Fruit fly (Drosophila melanogaster) whole organism, embryonic: ENCODE data around the gene CG32537.
A peak's percentile ranks its signal among the peaks of the same experiment; 100 is the strongest.

ENCODE experiments used
- Aef1 ChIP-seq: fragments of 200-800 bp; sonication (Bioruptor generic); IDR thresholded peaks from 3 replicates; pipeline ENCODE4 v1.3.6; 2022; ENCODE audit warnings: missing biosample characterization, missing genetic modification characterization
- Awh ChIP-seq: fragments of 200-800 bp; sonication (Bioruptor generic); IDR thresholded peaks from 2 replicates; pipeline ENCODE4, ENCODE4 v1.3.6; 2022; ENCODE audit warnings: missing biosample characterization, missing genetic modification characterization
- C15 ChIP-seq: fragments of 200-800 bp; sonication (Bioruptor generic); IDR thresholded peaks from 3 replicates; pipeline ENCODE4 v1.3.6; 2022; ENCODE audit warnings: missing biosample characterization, missing genetic modification characterization
- CG10147 ChIP-seq: fragments of 200-800 bp; sonication (Bioruptor generic); optimal IDR thresholded peaks from 2 replicates; lab custom pipeline; 2019; ENCODE audit warnings: missing biosample characterization, mild to moderate bottlenecking, missing genetic modification characterization, moderate library complexity
- CG10462 ChIP-seq: fragments of 200-800 bp; sonication (Bioruptor generic); optimal IDR thresholded peaks from 2 replicates; lab custom pipeline; 2016; ENCODE audit warnings: missing biosample characterization, missing genetic modification characterization
- CG10979 ChIP-seq: fragments of 200-800 bp; sonication (Bioruptor generic); optimal IDR thresholded peaks from 2 replicates; lab custom pipeline; 2018; ENCODE audit warnings: missing biosample characterization, mild to moderate bottlenecking, missing genetic modification characterization, moderate library complexity
- CG15269 ChIP-seq: fragments of 200-800 bp; sonication (Bioruptor generic); optimal IDR thresholded peaks from 2 replicates; lab custom pipeline; 2018; ENCODE audit warnings: missing biosample characterization, mild to moderate bottlenecking, missing genetic modification characterization, moderate library complexity
- CG17328 ChIP-seq: fragments of 200-800 bp; sonication (Bioruptor generic); IDR thresholded peaks from 2 replicates; pipeline ENCODE4 v1.3.6; 2022; ENCODE audit warnings: missing biosample characterization, missing genetic modification characterization
- CG17361 ChIP-seq: fragments of 200-800 bp; sonication (Bioruptor generic); IDR thresholded peaks from 3 replicates; pipeline ENCODE4 v1.3.6; 2022; ENCODE audit warnings: missing biosample characterization, missing genetic modification characterization
- CG2202 ChIP-seq: fragments of 200-800 bp; sonication (Bioruptor generic); optimal IDR thresholded peaks from 2 replicates; lab custom pipeline; 2018; ENCODE audit warnings: missing biosample characterization, mild to moderate bottlenecking, missing genetic modification characterization
- CG30431 ChIP-seq: fragments of 200-800 bp; sonication (Bioruptor generic); optimal IDR thresholded peaks from 2 replicates; lab custom pipeline; 2017; ENCODE audit warnings: missing biosample characterization, missing genetic modification characterization
- CG32772 ChIP-seq: fragments of 200-800 bp; sonication (Bioruptor generic); IDR thresholded peaks from 2 replicates; pipeline ENCODE4 v1.3.6; 2022; ENCODE audit warnings: missing biosample characterization, missing genetic modification characterization
- CG4404 ChIP-seq: fragments of 200-800 bp; sonication (Bioruptor generic); IDR thresholded peaks from 2 replicates; pipeline ENCODE4 v1.3.6; 2022; ENCODE audit warnings: missing biosample characterization, missing genetic modification characterization
- CG7786 ChIP-seq: fragments of 200-800 bp; sonication (Bioruptor generic); optimal IDR thresholded peaks from 2 replicates; lab custom pipeline; 2016; ENCODE audit warnings: missing biosample characterization, missing genetic modification characterization
- CG7839 ChIP-seq: fragments of 200-800 bp; sonication (Bioruptor generic); optimal IDR thresholded peaks from 3 replicates; lab custom pipeline; 2018; ENCODE audit warnings: missing biosample characterization, mild to moderate bottlenecking, missing genetic modification characterization, moderate library complexity
- CrebB ChIP-seq: fragments of 200-800 bp; sonication (Bioruptor generic); optimal IDR thresholded peaks from 3 replicates; lab custom pipeline; 2018; ENCODE audit warnings: missing biosample characterization, mild to moderate bottlenecking, missing genetic modification characterization
- Dfd ChIP-seq, 2 experiments: fragments of >200 bp; optimal IDR thresholded peaks; 2 replicates each; lab custom pipeline; 2017; ENCODE audit warnings: missing biosample characterization in 2 of 2, missing genetic modification characterization in 2 of 2
- Dref ChIP-seq: fragments of 200-800 bp; sonication (Bioruptor generic); IDR thresholded peaks from 2 replicates; pipeline ENCODE4 v1.3.6; 2022; ENCODE audit warnings: missing biosample characterization, missing genetic modification characterization
- E2f1 ChIP-seq: fragments of 200-800 bp; sonication (Bioruptor generic); IDR thresholded peaks from 2 replicates; pipeline ENCODE4 v1.3.6; 2022; ENCODE audit warnings: missing biosample characterization, missing genetic modification characterization
- E2f2 ChIP-seq: fragments of 200-800 bp; sonication (Bioruptor generic); IDR thresholded peaks from 2 replicates; pipeline ENCODE4 v1.3.6; 2022; ENCODE audit warnings: missing biosample characterization, missing genetic modification characterization
- ERR ChIP-seq: fragments of 200-800 bp; sonication (Bioruptor generic); optimal IDR thresholded peaks from 2 replicates; lab custom pipeline; 2016; ENCODE audit warnings: missing biosample characterization, missing genetic modification characterization
- Fer1 ChIP-seq: fragments of 200-800 bp; sonication (Bioruptor generic); optimal IDR thresholded peaks from 2 replicates; lab custom pipeline; 2017; ENCODE audit warnings: missing biosample characterization, mild to moderate bottlenecking, missing genetic modification characterization
- HmgD ChIP-seq: fragments of 200-800 bp; sonication (Bioruptor generic); optimal IDR thresholded peaks from 3 replicates; lab custom pipeline; 2016; ENCODE audit warnings: missing biosample characterization, missing genetic modification characterization
- Jarid2 ChIP-seq: fragments of 200-800 bp; sonication (Bioruptor generic); optimal IDR thresholded peaks from 3 replicates; lab custom pipeline; 2017; ENCODE audit warnings: mild to moderate bottlenecking, missing biosample characterization, missing genetic modification reagents, missing genetic modification characterization
- Meics ChIP-seq: fragments of 200-800 bp; sonication (Bioruptor generic); optimal IDR thresholded peaks from 2 replicates; lab custom pipeline; 2017; ENCODE audit warnings: missing biosample characterization, mild to moderate bottlenecking, missing genetic modification characterization
- NC2α ChIP-seq: fragments of 200-800 bp; sonication (Bioruptor generic); optimal IDR thresholded peaks from 2 replicates; lab custom pipeline; 2016; ENCODE audit warnings: missing biosample characterization, missing genetic modification characterization
- Oli ChIP-seq: fragments of 200-800 bp; sonication (Bioruptor generic); optimal IDR thresholded peaks from 2 replicates; lab custom pipeline; 2018; ENCODE audit warnings: missing biosample characterization, mild to moderate bottlenecking, missing genetic modification characterization, moderate library complexity
- Six4 ChIP-seq: fragments of 200-800 bp; sonication (Bioruptor generic); optimal IDR thresholded peaks from 2 replicates; lab custom pipeline; 2016; ENCODE audit warnings: missing biosample characterization, missing genetic modification characterization
- TFAM ChIP-seq: fragments of 200-800 bp; sonication (Bioruptor generic); optimal IDR thresholded peaks from 2 replicates; lab custom pipeline; 2017; ENCODE audit warnings: missing biosample characterization, missing genetic modification characterization, inconsistent platforms
- Trl ChIP-seq, 3 experiments: fragments of >200 bp in 2 of 3; fragments of 200-800 bp in 1 of 3; sonication (Bioruptor generic) in 1 of 3; optimal IDR thresholded peaks; 2 replicates in 1 of 3; 3 replicates in 2 of 3; lab custom pipeline; 2016 to 2017; ENCODE audit warnings: missing biosample characterization in 1 of 3, missing genetic modification characterization in 1 of 3
- ato ChIP-seq: fragments of 200-800 bp; sonication (Bioruptor generic); IDR thresholded peaks from 2 replicates; pipeline ENCODE4 v1.3.6; 2022; ENCODE audit warnings: missing biosample characterization, missing genetic modification characterization; ENCODE audit not compliant: partially characterized antibody
- bab2 ChIP-seq: fragments of 200-800 bp; sonication (Bioruptor generic); optimal IDR thresholded peaks from 2 replicates; lab custom pipeline; 2016; ENCODE audit warnings: missing biosample characterization, missing genetic modification characterization
- ci ChIP-seq: fragments of 200-800 bp; sonication (Bioruptor generic); IDR thresholded peaks from 3 replicates; pipeline ENCODE4 v1.3.6; 2022; ENCODE audit warnings: missing biosample characterization, missing genetic modification characterization
- crc ChIP-seq: fragments of 200-800 bp; sonication (Bioruptor generic); optimal IDR thresholded peaks from 2 replicates; lab custom pipeline; 2016; ENCODE audit warnings: missing biosample characterization, missing genetic modification characterization
- crp ChIP-seq, 2 experiments: fragments of 200-800 bp; sonication (Bioruptor generic); optimal IDR thresholded peaks; 2 replicates in 1 of 2; 3 replicates in 1 of 2; lab custom pipeline; 2017; ENCODE audit warnings: missing biosample characterization in 2 of 2, missing genetic modification characterization in 2 of 2, mild to moderate bottlenecking in 1 of 2, moderate library complexity in 1 of 2
- cwo ChIP-seq: fragments of 200-800 bp; sonication (Bioruptor generic); optimal IDR thresholded peaks from 3 replicates; lab custom pipeline; 2017; ENCODE audit warnings: missing biosample characterization, missing genetic modification characterization, mild to moderate bottlenecking, moderate library complexity, missing genetic modification reagents
- dimm ChIP-seq: fragments of 200-800 bp; sonication (Bioruptor generic); IDR thresholded peaks from 2 replicates; pipeline ENCODE4 v1.3.6; 2022; ENCODE audit warnings: missing biosample characterization, missing genetic modification characterization
- fd3F ChIP-seq: fragments of 200-800 bp; sonication (Bioruptor generic); optimal IDR thresholded peaks from 2 replicates; lab custom pipeline; 2018; ENCODE audit warnings: missing biosample characterization, mild to moderate bottlenecking, missing genetic modification characterization, moderate library complexity
- h ChIP-seq: fragments of >200 bp; optimal IDR thresholded peaks from 2 replicates; lab custom pipeline; 2017
- ham ChIP-seq: fragments of 200-800 bp; sonication (Bioruptor generic); IDR thresholded peaks from 2 replicates; pipeline ENCODE4 v1.3.6; 2022; ENCODE audit warnings: missing biosample characterization, missing genetic modification characterization
- insv ChIP-seq, 2 experiments: fragments of 200-800 bp; sonication (Bioruptor generic); optimal IDR thresholded peaks; 3 replicates each; lab custom pipeline; 2016 to 2018; ENCODE audit warnings: missing biosample characterization in 2 of 2, missing genetic modification characterization in 2 of 2
- ken ChIP-seq: fragments of 200-800 bp; sonication (Bioruptor generic); IDR thresholded peaks from 3 replicates; pipeline ENCODE4 v1.3.6; 2022; ENCODE audit warnings: missing biosample characterization, missing genetic modification characterization
- odd ChIP-seq: fragments of 200-800 bp; sonication (Bioruptor generic); optimal IDR thresholded peaks from 2 replicates; lab custom pipeline; 2017; ENCODE audit warnings: missing biosample characterization, mild to moderate bottlenecking, missing genetic modification characterization
- peb ChIP-seq: fragments of 200-800 bp; sonication (Bioruptor generic); IDR thresholded peaks from 2 replicates; pipeline ENCODE4 v1.3.6; 2022; ENCODE audit warnings: missing biosample characterization, missing genetic modification characterization
- psq ChIP-seq: fragments of 200-800 bp; sonication (Bioruptor generic); optimal IDR thresholded peaks from 2 replicates; lab custom pipeline; 2017; ENCODE audit warnings: missing biosample characterization, missing genetic modification characterization
- stc ChIP-seq: fragments of 200-800 bp; sonication (Bioruptor generic); IDR thresholded peaks from 2 replicates; pipeline ENCODE4 v1.3.6; 2022; ENCODE audit warnings: missing biosample characterization, missing genetic modification characterization
- tap ChIP-seq: fragments of 200-800 bp; optimal IDR thresholded peaks from 3 replicates; lab custom pipeline; 2019; ENCODE audit warnings: missing biosample characterization, mild to moderate bottlenecking, missing genetic modification characterization, moderate library complexity
- unpg ChIP-seq: fragments of 200-800 bp; sonication (Bioruptor generic); optimal IDR thresholded peaks from 3 replicates; lab custom pipeline; 2018; ENCODE audit warnings: missing biosample characterization, mild to moderate bottlenecking, missing genetic modification characterization, moderate library complexity
- vvl ChIP-seq: fragments of 200-800 bp; sonication (Bioruptor generic); IDR thresholded peaks from 2 replicates; pipeline ENCODE4 v1.3.6; 2022; ENCODE audit warnings: missing biosample characterization, missing genetic modification characterization
- wek ChIP-seq: fragments of 200-800 bp; sonication (Bioruptor generic); optimal IDR thresholded peaks from 3 replicates; lab custom pipeline; 2018; ENCODE audit warnings: missing biosample characterization, mild to moderate bottlenecking, missing genetic modification characterization, moderate library complexity
- zfh1 ChIP-seq: fragments of 200-800 bp; sonication (Bioruptor generic); IDR thresholded peaks from 3 replicates; pipeline ENCODE4 v1.3.6; 2022; ENCODE audit warnings: missing biosample characterization, missing genetic modification characterization

The CG32537 gene

DNA sequence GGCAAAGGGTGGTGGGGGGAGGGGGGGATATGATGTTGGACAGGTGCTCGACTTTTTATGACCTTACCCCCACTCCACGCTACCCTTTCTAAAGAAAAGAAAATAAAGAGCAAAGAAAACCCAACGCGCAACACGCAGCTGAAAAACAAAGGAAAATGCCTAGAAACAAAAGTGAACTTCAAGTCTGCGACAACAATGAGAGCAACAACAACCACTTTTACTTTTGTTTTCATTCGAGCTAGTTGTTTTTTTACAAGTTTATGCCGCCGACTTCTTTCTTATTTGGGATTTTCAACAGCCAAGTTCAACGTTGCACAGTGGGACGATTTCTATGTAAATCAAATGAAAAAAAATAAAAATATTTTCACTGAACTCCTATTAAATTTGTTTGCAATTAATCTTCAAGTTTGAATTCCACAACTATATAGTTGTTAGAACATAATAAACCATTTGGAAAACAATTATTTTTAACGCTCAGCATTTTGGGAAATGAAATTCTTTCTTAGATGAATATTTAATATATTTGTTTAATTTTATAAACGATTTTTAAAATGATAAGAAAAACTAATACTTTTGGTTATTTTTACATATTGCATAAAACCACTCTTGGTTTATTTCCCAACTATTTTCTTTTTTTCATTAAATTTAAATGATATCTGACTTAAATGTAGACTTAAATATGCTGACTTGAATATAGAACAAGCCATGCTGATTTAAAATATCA lies 51.6 kb downstream of the CG32537 start (continued):
- TF ChIP-seq Jarid2 (GFP tag; lab: Kevin White, UChicago) (no peak), dimm (no peak), crp (GFP tag; optimal IDR thresholded peaks at IDR 0.05; lab: Kevin White, UChicago) (no peak), ken (GFP tag; lab: Robert Waterston, UW) (no peak), Six4 (no peak), CG17361 (peak; percentile 89), stc (no peak), unpg (GFP tag; lab: Kevin White, UChicago) (peak; percentile 20), C15 (GFP tag; lab: Robert Waterston, UW) (no peak), CG2202 (tag; lab: Kevin White, UChicago) (no peak), ham (GFP tag; lab: Robert Waterston, UW) (no peak), CrebB (tag; lab: Kevin White, UChicago) (no peak), Fer1 (GFP tag; lab: Kevin White, UChicago) (no peak), Meics (GFP tag; lab: Kevin White, UChicago) (peak; percentile 21), CG10147 (peak; percentile 22), tap (tag; lab: Kevin White, UChicago) (no peak), h (no peak), CG4404 (GFP tag; lab: Robert Waterston, UW) (no peak), E2f1 (GFP tag; lab: Robert Waterston, UW) (no peak), Awh (no peak), CG10979 (tag; lab: Kevin White, UChicago) (peak; percentile 58), CG15269 (peak; percentile 40), CG7786 (GFP tag; lab: Kevin White, UChicago) (no peak), CG17328 (GFP tag; lab: Robert Waterston, UW) (no peak), ERR (GFP tag; lab: Kevin White, UChicago) (no peak), Dref (GFP tag; lab: Robert Waterston, UW) (no peak), zfh1 (GFP tag; lab: Robert Waterston, UW) (no peak), ato (GFP tag; lab: Robert Waterston, UW) (no peak), bab2 (no peak), ci (no peak), Dfd (GFP tag; optimal IDR thresholded peaks at IDR 0.05; lab: Kevin White, UChicago) (no peak), psq (no peak), cwo (GFP tag; lab: Kevin White, UChicago) (peak; percentile 28), TFAM (no peak), wek (GFP tag; lab: Kevin White, UChicago) (no peak), Oli (tag; lab: Kevin White, UChicago) (peak; percentile 56), CG32772 (GFP tag; lab: Robert Waterston, UW) (no peak), odd (GFP tag; lab: Kevin White, UChicago) (peak; percentile 27), CG7839 (peak; percentile 51), peb (GFP tag; lab: Robert Waterston, UW) (no peak), crc (GFP tag; lab: Kevin White, UChicago) (no peak), fd3F (GFP tag; lab: Kevin White, UChicago) (no peak), Trl (optimal IDR thresholded peaks at IDR 0.05; lab: Kevin White, UChicago) (no peak), Trl (GFP tag; optimal IDR thresholded peaks at IDR 0.05; lab: Kevin White, UChicago) (no peak), E2f2 (GFP tag; lab: Robert Waterston, UW) (no peak), CG10462 (no peak), Aef1 (GFP tag; lab: Robert Waterston, UW) (no peak), vvl (GFP tag; lab: Robert Waterston, UW) (no peak), insv (GFP tag; optimal IDR thresholded peaks at IDR 0.05; lab: Kevin White, UChicago) (no peak), NC2α (GFP tag; lab: Kevin White, UChicago) (no peak), CG30431 (GFP tag; lab: Kevin White, UChicago) (no peak), HmgD (no peak)
